Fruit fly (Drosophila melanogaster): ENCODE data around the gene Gal.

- TF ChIP-seq CG5204 (GFP tag; optimal IDR thresholded peaks at IDR 0.05) (no peak), bab1 (GFP tag; optimal IDR thresholded peaks at IDR 0.05) (no peak), Clk (GFP tag; optimal IDR thresholded peaks at IDR 0.05) (no peak), ovo (GFP tag; optimal IDR thresholded peaks at IDR 0.05) (no peak), CG12768 (GFP tag; optimal IDR thresholded peaks at IDR 0.05) (no peak), pad (GFP tag; optimal IDR thresholded peaks at IDR 0.05) (no peak), Hr96 (GFP tag; optimal IDR thresholded peaks at IDR 0.05) (no peak), kay (GFP tag; ENCODE audit: borderline replicate concordance) (no peak)
Measured at dm6 chr2L:5998383-5998782, 8.2 kb downstream of the Gal start.
